Worm (Caenorhabditis elegans) whole organism, L2 larva: ENCODE results near the gene C56E10.3.

Experiments
- nhr-237 ChIP-seq: fragments of 150-350 bp; optimal IDR thresholded peaks from 2 replicates; lab custom pipeline; 2014; ENCODE audit warnings: missing biosample characterization, missing genetic modification characterization
- nhr-6 ChIP-seq: fragments of 150-350 bp; optimal IDR thresholded peaks from 2 replicates; lab custom pipeline; 2014; ENCODE audit warnings: missing biosample characterization, missing genetic modification characterization
- snpc-4 ChIP-seq: fragments of 150-350 bp; optimal IDR thresholded peaks from 2 replicates; lab custom pipeline; 2014; ENCODE audit warnings: missing biosample characterization, missing genetic modification characterization

DNA sequence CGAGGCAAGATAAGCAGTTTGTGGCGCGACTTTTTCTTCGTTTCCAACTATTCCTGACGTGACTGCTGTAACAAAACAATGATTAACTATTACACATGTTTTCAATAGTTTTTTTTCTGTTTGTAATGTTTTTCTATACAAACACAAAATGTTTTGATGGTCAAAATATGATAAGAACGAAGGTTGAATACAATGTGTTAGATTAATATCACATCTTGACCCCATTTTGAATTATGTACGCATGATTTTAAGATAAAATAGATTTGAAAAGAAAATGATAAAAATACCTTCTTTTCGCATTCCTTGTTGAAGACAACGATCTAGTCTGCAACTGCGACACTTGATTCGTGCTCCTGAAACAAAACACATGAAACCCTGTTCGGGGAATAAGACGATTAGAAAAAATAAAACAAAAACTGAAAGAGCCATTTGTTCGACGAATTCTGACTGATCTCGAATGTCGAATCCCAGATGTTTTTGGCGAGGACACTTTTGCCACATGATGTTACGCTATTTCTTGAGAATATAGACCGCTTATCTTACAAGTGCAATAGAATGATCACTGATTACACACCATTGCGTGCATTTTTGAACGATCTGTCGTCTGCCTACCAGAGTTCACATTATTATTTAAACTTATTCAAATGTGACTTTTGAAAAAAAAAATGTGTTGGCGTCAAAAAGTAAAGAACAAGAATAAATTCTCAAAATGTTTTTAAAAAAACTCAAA is 19.8 kb downstream of the C56E10.3 start:
- TF ChIP-seq nhr-237 (tag; lab: Kevin White, UChicago) = no peak
- no peak for TF ChIP-seq snpc-4 (tag; lab: Kevin White, UChicago)
- no peak for TF ChIP-seq nhr-6 (tag; lab: Kevin White, UChicago)
